Fruit fly (Drosophila melanogaster) whole organism, embryonic: ENCODE results near the gene Gale.

ENCODE experiments used
- CG10979 ChIP-seq: fragments of 200-800 bp; sonication (Bioruptor generic); optimal IDR thresholded peaks from 2 replicates; lab custom pipeline; 2018; ENCODE audit warnings: missing biosample characterization, mild to moderate bottlenecking, missing genetic modification characterization, moderate library complexity
- CG14667 ChIP-seq: fragments of 200-800 bp; sonication (Bioruptor generic); IDR thresholded peaks from 2 replicates; pipeline ENCODE4 v1.3.6; 2022; ENCODE audit warnings: missing biosample characterization, missing genetic modification characterization
- CG14965 ChIP-seq: fragments of 200-800 bp; sonication (Bioruptor generic); optimal IDR thresholded peaks from 2 replicates; lab custom pipeline; 2016; ENCODE audit warnings: missing biosample characterization, missing genetic modification characterization, borderline replicate concordance
- CG15011 ChIP-seq: fragments of 200-800 bp; sonication (Bioruptor generic); optimal IDR thresholded peaks from 3 replicates; lab custom pipeline; 2018; ENCODE audit warnings: missing biosample characterization, mild to moderate bottlenecking, missing genetic modification characterization
- CG15073 ChIP-seq: fragments of 200-800 bp; sonication (Bioruptor generic); optimal IDR thresholded peaks from 2 replicates; lab custom pipeline; 2016; ENCODE audit warnings: missing biosample characterization, missing genetic modification characterization
- CG1602 ChIP-seq: fragments of 200-800 bp; sonication (Bioruptor generic); optimal IDR thresholded peaks from 3 replicates; lab custom pipeline; 2016; ENCODE audit warnings: missing biosample characterization, missing genetic modification characterization
- CG17186 ChIP-seq: fragments of 200-800 bp; sonication (Bioruptor generic); optimal IDR thresholded peaks from 3 replicates; lab custom pipeline; 2017; ENCODE audit warnings: missing biosample characterization, missing genetic modification reagents, missing genetic modification characterization
- CG1792 ChIP-seq: fragments of 200-800 bp; sonication (Bioruptor generic); optimal IDR thresholded peaks from 2 replicates; lab custom pipeline; 2016; ENCODE audit warnings: missing biosample characterization, missing genetic modification characterization
- CG18476 ChIP-seq: fragments of 200-800 bp; sonication (Bioruptor generic); optimal IDR thresholded peaks from 2 replicates; lab custom pipeline; 2016; ENCODE audit warnings: missing biosample characterization, mild to moderate bottlenecking, missing genetic modification characterization
- CG32767 ChIP-seq: fragments of 200-800 bp; sonication (Bioruptor generic); IDR thresholded peaks from 2 replicates; pipeline ENCODE4 v1.3.6; 2022; ENCODE audit warnings: missing biosample characterization, missing genetic modification characterization
- CG3281 ChIP-seq: fragments of 200-800 bp; sonication (Bioruptor generic); optimal IDR thresholded peaks from 3 replicates; lab custom pipeline; 2017; ENCODE audit warnings: missing biosample characterization, mild to moderate bottlenecking, missing genetic modification characterization
- CG4282 ChIP-seq: fragments of 200-800 bp; sonication (Bioruptor generic); optimal IDR thresholded peaks from 2 replicates; lab custom pipeline; 2016; ENCODE audit warnings: missing biosample characterization, missing genetic modification characterization
- CG43689 ChIP-seq: fragments of 200-800 bp; sonication (Bioruptor generic); IDR thresholded peaks from 2 replicates; pipeline ENCODE4 v1.3.6; 2022; ENCODE audit warnings: missing biosample characterization, missing genetic modification characterization
- CG4707 ChIP-seq: fragments of 200-800 bp; sonication (Bioruptor generic); optimal IDR thresholded peaks from 2 replicates; lab custom pipeline; 2018; ENCODE audit warnings: missing biosample characterization, mild to moderate bottlenecking, missing genetic modification characterization, moderate library complexity
- CG4854 ChIP-seq: fragments of 200-800 bp; sonication (Bioruptor generic); optimal IDR thresholded peaks from 2 replicates; lab custom pipeline; 2016; ENCODE audit warnings: missing biosample characterization, missing genetic modification characterization, inconsistent platforms
- CG6765 ChIP-seq: fragments of 200-800 bp; sonication (Bioruptor generic); optimal IDR thresholded peaks from 3 replicates; lab custom pipeline; 2017; ENCODE audit warnings: missing biosample characterization, mild to moderate bottlenecking, missing genetic modification characterization
- CG7839 ChIP-seq: fragments of 200-800 bp; sonication (Bioruptor generic); optimal IDR thresholded peaks from 3 replicates; lab custom pipeline; 2018; ENCODE audit warnings: missing biosample characterization, mild to moderate bottlenecking, missing genetic modification characterization, moderate library complexity
- CG8388 ChIP-seq: fragments of 200-800 bp; sonication (Bioruptor generic); optimal IDR thresholded peaks from 2 replicates; lab custom pipeline; 2019; ENCODE audit warnings: missing biosample characterization, mild to moderate bottlenecking, missing genetic modification characterization, moderate library complexity
- CG8944 ChIP-seq: fragments of 200-800 bp; sonication (Bioruptor generic); optimal IDR thresholded peaks from 3 replicates; lab custom pipeline; 2016; ENCODE audit warnings: missing biosample characterization, missing genetic modification characterization
- CkIIα-i1 ChIP-seq: fragments of 200-800 bp; sonication (Bioruptor generic); IDR thresholded peaks from 2 replicates; pipeline ENCODE4 v1.3.6; 2022; ENCODE audit warnings: missing biosample characterization, missing genetic modification characterization
- D ChIP-seq, 2 experiments: fragments of 200-800 bp in 1 of 2; fragments of >200 bp in 1 of 2; sonication (Bioruptor generic) in 1 of 2; optimal IDR thresholded peaks; 2 replicates in 1 of 2; 3 replicates in 1 of 2; lab custom pipeline; 2017; ENCODE audit warnings: mild to moderate bottlenecking in 1 of 2, missing biosample characterization in 1 of 2, missing genetic modification characterization in 1 of 2, missing genetic modification reagents in 1 of 2
- Deaf1 ChIP-seq: fragments of 200-800 bp; optimal IDR thresholded peaks from 3 replicates; lab custom pipeline; 2019; ENCODE audit warnings: missing biosample characterization, mild to moderate bottlenecking, missing genetic modification characterization, moderate library complexity
- Ets65A ChIP-seq: fragments of 200-800 bp; sonication (Bioruptor generic); peaks from one replicate; lab custom pipeline; 2016; ENCODE audit warnings: missing biosample characterization, missing genetic modification characterization
- Hey ChIP-seq: fragments of 200-800 bp; sonication (Bioruptor generic); optimal IDR thresholded peaks from 3 replicates; lab custom pipeline; 2018; ENCODE audit warnings: missing biosample characterization, mild to moderate bottlenecking, missing genetic modification characterization
- HmgZ ChIP-seq: fragments of 200-800 bp; sonication (Bioruptor generic); optimal IDR thresholded peaks from 2 replicates; lab custom pipeline; 2018; ENCODE audit warnings: missing biosample characterization, mild to moderate bottlenecking, missing genetic modification characterization
- Hr51 ChIP-seq, 2 experiments: fragments of 200-800 bp; sonication (Bioruptor generic); optimal IDR thresholded peaks; 2 replicates in 1 of 2; 3 replicates in 1 of 2; lab custom pipeline; 2016 to 2018; ENCODE audit warnings: missing biosample characterization in 2 of 2, missing genetic modification characterization in 2 of 2, mild to moderate bottlenecking in 1 of 2, moderate library complexity in 1 of 2
- Hr78 ChIP-seq, 2 experiments: fragments of 200-800 bp in 1 of 2; fragments of >200 bp in 1 of 2; sonication (Bioruptor generic) in 1 of 2; optimal IDR thresholded peaks; 2 replicates each; lab custom pipeline; 2017 to 2019; ENCODE audit warnings: missing biosample characterization in 2 of 2, missing genetic modification characterization in 2 of 2, mild to moderate bottlenecking in 1 of 2, moderate library complexity in 1 of 2
- Meics ChIP-seq: fragments of 200-800 bp; sonication (Bioruptor generic); optimal IDR thresholded peaks from 2 replicates; lab custom pipeline; 2017; ENCODE audit warnings: missing biosample characterization, mild to moderate bottlenecking, missing genetic modification characterization
- Neu2 ChIP-seq: fragments of 200-800 bp; sonication (Bioruptor generic); optimal IDR thresholded peaks from 3 replicates; lab custom pipeline; 2016; ENCODE audit warnings: missing biosample characterization, missing genetic modification characterization, borderline replicate concordance
- Nf-YB ChIP-seq: fragments of 200-800 bp; sonication (Bioruptor generic); optimal IDR thresholded peaks from 3 replicates; lab custom pipeline; 2019; ENCODE audit warnings: missing biosample characterization, mild to moderate bottlenecking, missing genetic modification characterization, moderate library complexity
- Rfx ChIP-seq: fragments of 200-800 bp; sonication (Bioruptor generic); IDR thresholded peaks from 2 replicates; pipeline ENCODE4 v1.3.6; 2022; ENCODE audit warnings: missing biosample characterization, missing genetic modification characterization
- Side ChIP-seq: fragments of 200-800 bp; sonication (Bioruptor generic); optimal IDR thresholded peaks from 2 replicates; lab custom pipeline; 2016; ENCODE audit warnings: missing biosample characterization, missing genetic modification characterization
- Tbp ChIP-seq: fragments of >200 bp; optimal IDR thresholded peaks from 2 replicates; lab custom pipeline; 2018; ENCODE audit warnings: missing biosample characterization, missing genetic modification characterization
- Vsx1 ChIP-seq: fragments of 200-800 bp; sonication (Bioruptor generic); optimal IDR thresholded peaks from 2 replicates; lab custom pipeline; 2017; ENCODE audit warnings: missing biosample characterization, mild to moderate bottlenecking, missing genetic modification characterization, missing genetic modification reagents
- abd-A ChIP-seq: fragments of 200-800 bp; sonication (Bioruptor generic); optimal IDR thresholded peaks from 3 replicates; lab custom pipeline; 2019; ENCODE audit warnings: missing biosample characterization, mild to moderate bottlenecking, missing genetic modification characterization, moderate library complexity
- al ChIP-seq: fragments of 200-800 bp; sonication (Bioruptor generic); IDR thresholded peaks from 2 replicates; pipeline ENCODE4 v1.3.6; 2022; ENCODE audit warnings: missing biosample characterization, missing genetic modification characterization
- az2 ChIP-seq: fragments of 200-800 bp; sonication (Bioruptor generic); optimal IDR thresholded peaks from 3 replicates; lab custom pipeline; 2016; ENCODE audit warnings: missing biosample characterization, missing genetic modification characterization
- bab2 ChIP-seq: fragments of 200-800 bp; sonication (Bioruptor generic); optimal IDR thresholded peaks from 2 replicates; lab custom pipeline; 2016; ENCODE audit warnings: missing biosample characterization, missing genetic modification characterization
- crc ChIP-seq: fragments of 200-800 bp; sonication (Bioruptor generic); optimal IDR thresholded peaks from 2 replicates; lab custom pipeline; 2016; ENCODE audit warnings: missing biosample characterization, missing genetic modification characterization
- dm ChIP-seq: fragments of 200-800 bp; sonication (Bioruptor generic); optimal IDR thresholded peaks from 3 replicates; lab custom pipeline; 2016; ENCODE audit warnings: missing biosample characterization, missing genetic modification characterization
- dpn ChIP-seq, 2 experiments: fragments of 200-800 bp; sonication (Bioruptor generic); optimal IDR thresholded peaks; 3 replicates each; lab custom pipeline; 2016; ENCODE audit warnings: missing biosample characterization in 2 of 2, missing genetic modification characterization in 2 of 2
- gsb ChIP-seq: fragments of 200-800 bp; sonication (Bioruptor generic); IDR thresholded peaks from 2 replicates; pipeline ENCODE4 v1.3.6; 2022; ENCODE audit warnings: missing biosample characterization, missing genetic modification characterization
- p53 ChIP-seq: fragments of 200-800 bp; sonication (Bioruptor generic); optimal IDR thresholded peaks from 2 replicates; lab custom pipeline; 2016; ENCODE audit warnings: missing biosample characterization, missing genetic modification characterization
- ranshi ChIP-seq: fragments of 200-800 bp; sonication (Bioruptor generic); IDR thresholded peaks from 2 replicates; pipeline ENCODE4 v1.3.6; 2022; ENCODE audit warnings: missing biosample characterization, missing genetic modification characterization
- shn ChIP-seq: fragments of 200-800 bp; sonication (Bioruptor generic); optimal IDR thresholded peaks from 3 replicates; lab custom pipeline; 2016; ENCODE audit warnings: missing biosample characterization, missing genetic modification characterization
- sr ChIP-seq: fragments of 200-800 bp; sonication (Bioruptor generic); IDR thresholded peaks from 3 replicates; pipeline ENCODE4 v1.3.6; 2022; ENCODE audit warnings: missing biosample characterization, missing genetic modification characterization
- ssp ChIP-seq: fragments of 200-800 bp; sonication (Bioruptor generic); IDR thresholded peaks from 2 replicates; pipeline ENCODE4 v1.3.6; 2022; ENCODE audit warnings: missing biosample characterization, missing genetic modification characterization
- tap ChIP-seq: fragments of 200-800 bp; optimal IDR thresholded peaks from 3 replicates; lab custom pipeline; 2019; ENCODE audit warnings: missing biosample characterization, mild to moderate bottlenecking, missing genetic modification characterization, moderate library complexity
- trem ChIP-seq: fragments of 200-800 bp; optimal IDR thresholded peaks from 3 replicates; lab custom pipeline; 2019; ENCODE audit warnings: missing biosample characterization, mild to moderate bottlenecking, missing genetic modification characterization, moderate library complexity
- yki ChIP-seq: fragments of >200 bp; optimal IDR thresholded peaks from 3 replicates; lab custom pipeline; 2018

Gale gene

DNA sequence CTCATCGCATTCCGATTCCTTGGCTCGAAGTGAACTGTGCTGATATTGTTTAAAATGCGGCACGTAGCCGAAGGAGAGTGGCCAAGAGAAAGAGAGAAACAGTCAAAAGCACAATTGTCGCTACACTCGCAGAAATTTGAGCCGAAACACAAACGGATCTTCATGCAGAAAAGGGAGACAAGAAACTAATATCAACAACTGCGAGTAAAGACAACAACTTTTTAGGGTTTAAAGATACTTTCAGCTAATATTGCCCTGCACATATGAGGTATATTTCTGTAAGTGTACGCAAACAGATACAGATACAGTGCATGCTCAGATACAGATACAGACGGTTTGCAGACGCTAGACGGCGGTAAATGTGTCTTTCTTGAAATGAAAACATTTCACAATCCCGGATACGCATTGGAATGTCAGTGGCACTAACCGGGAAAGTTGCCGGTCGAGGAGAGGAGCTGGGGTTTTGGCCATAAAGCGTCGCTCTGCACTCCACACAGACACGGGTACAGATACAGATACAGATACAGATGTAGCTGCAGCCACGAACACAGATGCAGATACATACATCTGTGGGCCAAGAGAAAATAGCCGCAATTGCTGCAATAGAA, 4.1 kb upstream of the Gale start (continued):
- peak; percentile 68 for TF ChIP-seq CG3281
- TF ChIP-seq tap (tag; lab: Kevin White, UChicago): peak; percentile 83
- TF ChIP-seq Neu2 (GFP tag; lab: Kevin White, UChicago): peak; percentile 43
- TF ChIP-seq CG4707: peak; percentile 83
- peak; percentile 60 for TF ChIP-seq CG14965 (GFP tag; lab: Kevin White, UChicago)
- TF ChIP-seq CG14667 (GFP tag; lab: Robert Waterston, UW): peak; percentile 81
- TF ChIP-seq Meics (GFP tag; lab: Kevin White, UChicago): peak; percentile 72
- peak; percentile 86 for TF ChIP-seq CG7839
- no peak for TF ChIP-seq D (optimal IDR thresholded peaks at IDR 0.05; lab: Kevin White, UChicago)
- TF ChIP-seq D (GFP tag; optimal IDR thresholded peaks at IDR 0.05; lab: Kevin White, UChicago): peak; percentile 89
- peak; percentile 33; the same call in 1 of the 2 replicates for TF ChIP-seq CkIIα-i1 (GFP tag; lab: Robert Waterston, UW)
- TF ChIP-seq CG15011 (GFP tag; lab: Kevin White, UChicago): peak; percentile 31
- TF ChIP-seq CG6765: peak; percentile 6
- TF ChIP-seq shn (GFP tag; lab: Kevin White, UChicago): peak; percentile 87
- peak; percentile 51 for TF ChIP-seq gsb (GFP tag; lab: Robert Waterston, UW)
- peak; percentile 77 for TF ChIP-seq HmgZ (tag; lab: Kevin White, UChicago)
- no peak for TF ChIP-seq Hey
- TF ChIP-seq dm: peak; percentile 68
- TF ChIP-seq Side (GFP tag; lab: Kevin White, UChicago): peak; percentile 87
- peak; percentile 82 for TF ChIP-seq CG1602 (GFP tag; lab: Kevin White, UChicago)
- peak; percentile 47 to 89 for TF ChIP-seq Hr51 (GFP tag; optimal IDR thresholded peaks at IDR 0.05; lab: Kevin White, UChicago)
- peak; percentile 77 for TF ChIP-seq Rfx (GFP tag; lab: Robert Waterston, UW)
- TF ChIP-seq bab2: peak; percentile 85
- TF ChIP-seq CG18476: peak; percentile 72
- peak; percentile 86 to 94 for TF ChIP-seq dpn (GFP tag; optimal IDR thresholded peaks at IDR 0.05; lab: Kevin White, UChicago)
- no peak for TF ChIP-seq Tbp (GFP tag; lab: Kevin White, UChicago)
- TF ChIP-seq p53 (GFP tag; lab: Kevin White, UChicago): peak; percentile 82
- TF ChIP-seq al (GFP tag; lab: Robert Waterston, UW): peak; percentile 62
- no peak for TF ChIP-seq abd-A (tag; lab: Kevin White, UChicago)
- peak; percentile 80 for TF ChIP-seq CG43689 (GFP tag; lab: Robert Waterston, UW)
- TF ChIP-seq CG8944: peak; percentile 91
- peak; percentile 89 for TF ChIP-seq CG10979 (tag; lab: Kevin White, UChicago)
- peak; percentile 69 for TF ChIP-seq CG4854 (GFP tag; lab: Kevin White, UChicago)
- TF ChIP-seq crc (GFP tag; lab: Kevin White, UChicago): peak; percentile 72
- TF ChIP-seq CG32767 (GFP tag; lab: Robert Waterston, UW): peak; percentile 79
- peak; percentile 75 for TF ChIP-seq ssp
- TF ChIP-seq Vsx1: peak; percentile 75
- no peak for TF ChIP-seq yki (lab: Kevin White, UChicago)
- TF ChIP-seq Deaf1 (tag; lab: Kevin White, UChicago): peak; percentile 52
- TF ChIP-seq CG4282 (GFP tag; lab: Kevin White, UChicago): peak; percentile 72
- TF ChIP-seq Ets65A (GFP tag; lab: Kevin White, UChicago): peak; percentile 94
- TF ChIP-seq Hr78 (GFP tag; optimal IDR thresholded peaks at IDR 0.05; lab: Kevin White, UChicago): peak in 1 of 2 experiments; percentile 60
- peak; percentile 85 for TF ChIP-seq CG8388 (GFP tag; lab: Kevin White, UChicago)
- TF ChIP-seq CG15073 (GFP tag; lab: Kevin White, UChicago): no peak
- peak; percentile 68 for TF ChIP-seq CG17186 (GFP tag; lab: Kevin White, UChicago)
- TF ChIP-seq trem: peak; percentile 72
- TF ChIP-seq Nf-YB: peak; percentile 58
- peak; percentile 73; the same call in 2 of the 3 replicates for TF ChIP-seq sr (GFP tag; lab: Robert Waterston, UW)
- TF ChIP-seq ranshi (GFP tag; lab: Robert Waterston, UW): peak; percentile 89
- peak; percentile 93 for TF ChIP-seq az2 (GFP tag; lab: Kevin White, UChicago)
- TF ChIP-seq CG1792: peak; percentile 83
